In genomic region chrX:15802880-15803650, dm6 we compare ENCODE assay signal across 5 fruit fly cellular contexts.
TF ChIP-seq lines count a peak whose summit lies in the region.

No protein-coding gene starts in this region.

- no peak for TF ChIP-seq CTCF in whole organism, embryonic (GFP tag; optimal IDR thresholded peaks at IDR 0.05; lab: Kevin White, UChicago)

TF ChIP-seq in whole organism, adult, 20 proteins besides CTCF, POLR2A, EP300 and RAD21:
- TF ChIP-seq CG7101 (tag; optimal IDR thresholded peaks at IDR 0.05; lab: Kevin White, UChicago) (peak; percentile 67), pad (GFP tag; optimal IDR thresholded peaks at IDR 0.05; lab: Kevin White, UChicago) (peak; percentile 6), CG1620 (GFP tag; optimal IDR thresholded peaks at IDR 0.05; lab: Kevin White, UChicago) (peak; percentile 22), CG33017 (tag; optimal IDR thresholded peaks at IDR 0.05; lab: Kevin White, UChicago) (no peak), toe (GFP tag; optimal IDR thresholded peaks at IDR 0.05; lab: Kevin White, UChicago) (no peak), tj (GFP tag; optimal IDR thresholded peaks at IDR 0.05; lab: Kevin White, UChicago) (no peak), kay (GFP tag; lab: Kevin White, UChicago; ENCODE audit: borderline replicate concordance) (no peak), CG14711 (tag; optimal IDR thresholded peaks at IDR 0.05; lab: Kevin White, UChicago) (peak; percentile 54), CG11617 (GFP tag; optimal IDR thresholded peaks at IDR 0.05; lab: Kevin White, UChicago) (peak; percentile 34), bab1 (GFP tag; optimal IDR thresholded peaks at IDR 0.05; lab: Kevin White, UChicago) (peak; percentile 37)

TF ChIP-seq in whole organism, embryonic, 481 proteins besides CTCF, POLR2A, EP300 and RAD21 (continues in another document):
- TF ChIP-seq crol (GFP tag; IDR thresholded peaks at IDR 0.05; lab: Robert Waterston, UW) (no peak), repo (GFP tag; optimal IDR thresholded peaks at IDR 0.05; lab: Kevin White, UChicago) (no peak), CG10462 (GFP tag; optimal IDR thresholded peaks at IDR 0.05; lab: Kevin White, UChicago) (no peak), sens (GFP tag; lab: Kevin White, UChicago) (peak; percentile 5), CG14014 (GFP tag; IDR thresholded peaks at IDR 0.05; lab: Robert Waterston, UW) (no peak), twi (tag; optimal IDR thresholded peaks at IDR 0.05; lab: Kevin White, UChicago) (no peak), C15 (GFP tag; IDR thresholded peaks at IDR 0.05; lab: Robert Waterston, UW) (no peak), ATbp (GFP tag; optimal IDR thresholded peaks at IDR 0.05; lab: Kevin White, UChicago) (peak; percentile 29), CG8281 (tag; optimal IDR thresholded peaks at IDR 0.05; lab: Kevin White, UChicago) (no peak), otp (GFP tag; IDR thresholded peaks at IDR 0.05; lab: Robert Waterston, UW) (no peak), CG4617 (GFP tag; optimal IDR thresholded peaks at IDR 0.05; lab: Kevin White, UChicago; ENCODE audit: borderline replicate concordance) (peak; percentile 31), ranshi (GFP tag; IDR thresholded peaks at IDR 0.05; lab: Robert Waterston, UW) (0 out of 2 replicates have a peak, but pooled peaks have one; percentile 3), CG10267 (tag; optimal IDR thresholded peaks at IDR 0.05; lab: Kevin White, UChicago) (peak; percentile 5), CoRest (tag; optimal IDR thresholded peaks at IDR 0.05; lab: Kevin White, UChicago) (peak; percentile 40), ftz-f1 (GFP tag; optimal IDR thresholded peaks at IDR 0.05; lab: Kevin White, UChicago) (no peak), CG3281 (GFP tag; optimal IDR thresholded peaks at IDR 0.05; lab: Kevin White, UChicago) (peak; percentile 32), mirr (GFP tag; optimal IDR thresholded peaks at IDR 0.05; lab: Kevin White, UChicago) (no peak), CG10147 (GFP tag; optimal IDR thresholded peaks at IDR 0.05; lab: Kevin White, UChicago) (no peak), CG15269 (tag; optimal IDR thresholded peaks at IDR 0.05; lab: Kevin White, UChicago) (no peak), aop (GFP tag; IDR thresholded peaks at IDR 0.05; lab: Robert Waterston, UW) (no peak), stc (GFP tag; IDR thresholded peaks at IDR 0.05; lab: Robert Waterston, UW) (no peak)

TF ChIP-seq in whole organism, prepupa, 60 proteins besides CTCF, POLR2A, EP300 and RAD21 (continues in another document):
- TF ChIP-seq vri (GFP tag; optimal IDR thresholded peaks at IDR 0.05; lab: Kevin White, UChicago) (peak; percentile 52), Sox14 (GFP tag; optimal IDR thresholded peaks at IDR 0.05; lab: Kevin White, UChicago) (peak; percentile 21), CG34406 (GFP tag; optimal IDR thresholded peaks at IDR 0.05; lab: Kevin White, UChicago) (peak; percentile 33), CG6792 (GFP tag; optimal IDR thresholded peaks at IDR 0.05; lab: Kevin White, UChicago) (no peak), CG10669 (GFP tag; optimal IDR thresholded peaks at IDR 0.05; lab: Kevin White, UChicago) (no peak), Ets96B (tag; optimal IDR thresholded peaks at IDR 0.05; lab: Kevin White, UChicago) (peak; percentile 20), cyc (GFP tag; optimal IDR thresholded peaks at IDR 0.05; lab: Kevin White, UChicago) (no peak), fd59A (GFP tag; optimal IDR thresholded peaks at IDR 0.05; lab: Kevin White, UChicago) (no peak), CG6163 (GFP tag; IDR thresholded peaks at IDR 0.05; lab: Robert Waterston, UW) (peak; percentile 17; the same call in 1 of the 3 replicates), dsx (GFP tag; optimal IDR thresholded peaks at IDR 0.05; lab: Kevin White, UChicago; ENCODE audit: poor library complexity, severe bottlenecking) (peak; percentile 23), CG31627 (GFP tag; optimal IDR thresholded peaks at IDR 0.05; lab: Kevin White, UChicago) (peak; percentile 13), lz (GFP tag; optimal IDR thresholded peaks at IDR 0.05; lab: Kevin White, UChicago) (peak; percentile 9), spab (GFP tag; optimal IDR thresholded peaks at IDR 0.05; lab: Kevin White, UChicago) (no peak), net (GFP tag; optimal IDR thresholded peaks at IDR 0.05; lab: Kevin White, UChicago) (no peak), CG8319 (GFP tag; optimal IDR thresholded peaks at IDR 0.05; lab: Kevin White, UChicago) (no peak), CG11762 (GFP tag; optimal IDR thresholded peaks at IDR 0.05; lab: Kevin White, UChicago; ENCODE audit: insufficient read depth) (no peak), Ets21C (GFP tag; optimal IDR thresholded peaks at IDR 0.05; lab: Kevin White, UChicago) (no peak), Smox (GFP tag; optimal IDR thresholded peaks at IDR 0.05; lab: Kevin White, UChicago) (no peak), topi (GFP tag; optimal IDR thresholded peaks at IDR 0.05; lab: Kevin White, UChicago) (no peak), CG11902 (GFP tag; optimal IDR thresholded peaks at IDR 0.05; lab: Kevin White, UChicago) (no peak), fd85E (GFP tag; optimal IDR thresholded peaks at IDR 0.05; lab: Kevin White, UChicago) (no peak), Eip78C (GFP tag; lab: Kevin White, UChicago) (peak; percentile 12)

TF ChIP-seq in whole organism, pupa, 21 proteins besides CTCF, POLR2A, EP300 and RAD21:
- TF ChIP-seq CG14655 (GFP tag; optimal IDR thresholded peaks at IDR 0.05; lab: Kevin White, UChicago) (no peak), CG8159 (tag; optimal IDR thresholded peaks at IDR 0.05; lab: Kevin White, UChicago) (peak; percentile 22), Ets98B (GFP tag; IDR thresholded peaks at IDR 0.05; lab: Robert Waterston, UW) (no peak), CG15710 (tag; optimal IDR thresholded peaks at IDR 0.05; lab: Kevin White, UChicago) (peak; percentile 3), CG4496 (GFP tag; IDR thresholded peaks at IDR 0.05; lab: Robert Waterston, UW) (0 out of 3 replicates have a peak, but pooled peaks have one; percentile 32), CG9948 (tag; optimal IDR thresholded peaks at IDR 0.05; lab: Kevin White, UChicago) (peak; percentile 21), CG8301 (tag; optimal IDR thresholded peaks at IDR 0.05; lab: Kevin White, UChicago) (no peak), CG34367 (tag; optimal IDR thresholded peaks at IDR 0.05; lab: Kevin White, UChicago) (peak; percentile 0), CG17806 (tag; optimal IDR thresholded peaks at IDR 0.05; lab: Kevin White, UChicago) (peak; percentile 22), Pif1A (GFP tag; optimal IDR thresholded peaks at IDR 0.05; lab: Kevin White, UChicago) (no peak)

TF ChIP-seq in whole organism, wandering third instar larva, 38 proteins besides CTCF, POLR2A, EP300 and RAD21:
- TF ChIP-seq h (GFP tag; optimal IDR thresholded peaks at IDR 0.05; lab: Kevin White, UChicago) (no peak), jim (GFP tag; optimal IDR thresholded peaks at IDR 0.05; lab: Kevin White, UChicago) (no peak), Hr83 (GFP tag; optimal IDR thresholded peaks at IDR 0.05; lab: Kevin White, UChicago; ENCODE audit: poor library complexity, severe bottlenecking) (no peak), psq (GFP tag; optimal IDR thresholded peaks at IDR 0.05; lab: Kevin White, UChicago) (peak; percentile 10), Abd-B (GFP tag; optimal IDR thresholded peaks at IDR 0.05; lab: Kevin White, UChicago) (no peak), Vsx2 (GFP tag; optimal IDR thresholded peaks at IDR 0.05; lab: Kevin White, UChicago; ENCODE audit: partially characterized antibody) (no peak), fru (GFP tag; optimal IDR thresholded peaks at IDR 0.05; lab: Kevin White, UChicago) (no peak), CG32264 (GFP tag; optimal IDR thresholded peaks at IDR 0.05; lab: Kevin White, UChicago) (no peak), woc (GFP tag; optimal IDR thresholded peaks at IDR 0.05; lab: Kevin White, UChicago) (peak; percentile 59), dsf (GFP tag; optimal IDR thresholded peaks at IDR 0.05; lab: Kevin White, UChicago; ENCODE audit: borderline replicate concordance) (no peak), Hnf4 (GFP tag; optimal IDR thresholded peaks at IDR 0.05; lab: Kevin White, UChicago) (no peak), GATAd (GFP tag; optimal IDR thresholded peaks at IDR 0.05; lab: Kevin White, UChicago) (no peak), Mio (GFP tag; optimal IDR thresholded peaks at IDR 0.05; lab: Kevin White, UChicago) (no peak), usp (GFP tag; optimal IDR thresholded peaks at IDR 0.05; lab: Kevin White, UChicago) (no peak), Rel (GFP tag; optimal IDR thresholded peaks at IDR 0.05; lab: Kevin White, UChicago) (no peak), Rel (tag; optimal IDR thresholded peaks at IDR 0.05; lab: Kevin White, UChicago) (peak; percentile 89), CG9705 (GFP tag; optimal IDR thresholded peaks at IDR 0.05; lab: Kevin White, UChicago) (no peak), foxo (GFP tag; optimal IDR thresholded peaks at IDR 0.05; lab: Kevin White, UChicago) (peak in 1 of 2 experiments; percentile 35), tai (GFP tag; optimal IDR thresholded peaks at IDR 0.05; lab: Kevin White, UChicago) (no peak), HLH106 (tag; optimal IDR thresholded peaks at IDR 0.05; lab: Kevin White, UChicago) (peak; percentile 37), OdsH (GFP tag; optimal IDR thresholded peaks at IDR 0.05; lab: Kevin White, UChicago) (no peak), Sp1 (GFP tag; optimal IDR thresholded peaks at IDR 0.05; lab: Kevin White, UChicago) (peak; percentile 48), Jra (GFP tag; optimal IDR thresholded peaks at IDR 0.05; lab: Kevin White, UChicago) (peak; percentile 11), rgr (GFP tag; optimal IDR thresholded peaks at IDR 0.05; lab: Kevin White, UChicago) (peak; percentile 6), N (GFP tag; optimal IDR thresholded peaks at IDR 0.05; lab: Kevin White, UChicago) (no peak), pan (optimal IDR thresholded peaks at IDR 0.05; lab: Kevin White, UChicago) (no peak), Myc (optimal IDR thresholded peaks at IDR 0.05; lab: Kevin White, UChicago) (no peak)
